Worm (Caenorhabditis elegans) whole organism, L2 larva: Measurements from ENCODE around the gene F32D8.7.
A peak's percentile ranks its signal among the peaks of the same experiment; 100 is the strongest.

ENCODE experiments used
- C34F6.9 ChIP-seq: fragments of 150-350 bp; optimal IDR thresholded peaks from 2 replicates; lab custom pipeline; 2014; ENCODE audit warnings: missing biosample characterization, missing genetic modification characterization
- F13H6.1 ChIP-seq: sonication (generic microtip); optimal IDR thresholded peaks from 2 replicates; lab custom pipeline; 2016; ENCODE audit warnings: missing genetic modification characterization, missing compliant biosample characterization
- R02D3.7 ChIP-seq: fragments of 150-350 bp; optimal IDR thresholded peaks from 2 replicates; lab custom pipeline; 2014; ENCODE audit warnings: missing biosample characterization, missing genetic modification characterization
- Y55F3AM.14 ChIP-seq: fragments of 200-800 bp; sonication (Bioruptor generic); optimal IDR thresholded peaks from 2 replicates; lab custom pipeline; 2018; ENCODE audit warnings: mild to moderate bottlenecking, missing genetic modification characterization, missing compliant biosample characterization
- aly-2 ChIP-seq: fragments of 150-350 bp; optimal IDR thresholded peaks from 2 replicates; lab custom pipeline; 2014; ENCODE audit warnings: missing biosample characterization, missing genetic modification characterization
- ama-1 ChIP-seq: fragments of 150-350 bp; optimal IDR thresholded peaks from 2 replicates; lab custom pipeline; 2018; ENCODE audit warnings: inconsistent platforms
- blmp-1 ChIP-seq: sonication (generic microtip); optimal IDR thresholded peaks from 2 replicates; lab custom pipeline; 2017; ENCODE audit warnings: missing genetic modification characterization, mild to moderate bottlenecking, missing compliant biosample characterization, antibody characterized with exemption, moderate library complexity; ENCODE audit not compliant: insufficient read depth
- ceh-16 ChIP-seq: fragments of 150-350 bp; optimal IDR thresholded peaks from 2 replicates; lab custom pipeline; 2014; ENCODE audit warnings: missing biosample characterization, missing genetic modification characterization
- egl-27 ChIP-seq: sonication (generic microtip); optimal IDR thresholded peaks from 3 replicates; lab custom pipeline; 2017; ENCODE audit warnings: missing biosample characterization, missing genetic modification reagents, missing genetic modification characterization
- elt-1 ChIP-seq: fragments of 150-350 bp; optimal IDR thresholded peaks from 2 replicates; lab custom pipeline; 2014; ENCODE audit warnings: missing biosample characterization, missing genetic modification characterization
- gmeb-1 ChIP-seq: fragments of 150-350 bp; optimal IDR thresholded peaks from 2 replicates; lab custom pipeline; 2014; ENCODE audit warnings: missing biosample characterization, missing genetic modification characterization
- lin-11 ChIP-seq: fragments of 150-350 bp; sonication (generic microtip); optimal IDR thresholded peaks from 2 replicates; lab custom pipeline; 2014; ENCODE audit warnings: missing biosample characterization, missing genetic modification characterization, inconsistent platforms, mixed read lengths
- lin-13 ChIP-seq: fragments of 150-350 bp; optimal IDR thresholded peaks from 2 replicates; lab custom pipeline; 2014; ENCODE audit warnings: missing biosample characterization, missing genetic modification reagents, missing genetic modification characterization
- mab-5 ChIP-seq: fragments of 150-350 bp; optimal IDR thresholded peaks from 2 replicates; lab custom pipeline; 2014; ENCODE audit warnings: missing biosample characterization, missing genetic modification characterization
- mbf-1 ChIP-seq: sonication (generic microtip); optimal IDR thresholded peaks from 2 replicates; lab custom pipeline; 2017; ENCODE audit warnings: missing biosample characterization, missing genetic modification characterization
- mdl-1 ChIP-seq, 2 experiments: fragments of 150-350 bp in 1 of 2; sonication (generic microtip) in 1 of 2; optimal IDR thresholded peaks; 2 replicates each; lab custom pipeline; 2017; ENCODE audit warnings: missing biosample characterization in 2 of 2, missing genetic modification characterization in 2 of 2
- nhr-12 ChIP-seq: fragments of 150-350 bp; optimal IDR thresholded peaks from 2 replicates; lab custom pipeline; 2014; ENCODE audit warnings: missing biosample characterization, missing genetic modification characterization
- nhr-129 ChIP-seq: fragments of 150-350 bp; optimal IDR thresholded peaks from 2 replicates; lab custom pipeline; 2014; ENCODE audit warnings: missing biosample characterization, missing genetic modification characterization
- nhr-21 ChIP-seq: fragments of 150-350 bp; optimal IDR thresholded peaks from 2 replicates; lab custom pipeline; 2014; ENCODE audit warnings: missing biosample characterization, missing genetic modification characterization
- nhr-237 ChIP-seq: fragments of 150-350 bp; optimal IDR thresholded peaks from 2 replicates; lab custom pipeline; 2014; ENCODE audit warnings: missing biosample characterization, missing genetic modification characterization
- nhr-25 ChIP-seq: fragments of 150-350 bp; sonication (generic microtip); optimal IDR thresholded peaks from 3 replicates; lab custom pipeline; 2014; ENCODE audit warnings: missing biosample characterization, missing genetic modification characterization
- nhr-77 ChIP-seq: fragments of 150-350 bp; optimal IDR thresholded peaks from 2 replicates; lab custom pipeline; 2014; ENCODE audit warnings: missing biosample characterization, missing genetic modification characterization
- peb-1 ChIP-seq: fragments of 150-350 bp; optimal IDR thresholded peaks from 2 replicates; lab custom pipeline; 2014; ENCODE audit warnings: missing biosample characterization, missing genetic modification characterization
- skn-1 ChIP-seq: sonication (generic microtip); optimal IDR thresholded peaks from 2 replicates; lab custom pipeline; 2017; ENCODE audit warnings: missing biosample characterization, missing genetic modification characterization
- sma-9 ChIP-seq, 2 experiments: fragments of 150-350 bp in 1 of 2; sonication (generic microtip) in 1 of 2; optimal IDR thresholded peaks; 2 replicates each; lab custom pipeline; 2014 to 2016; ENCODE audit warnings: missing genetic modification characterization in 2 of 2, mild to moderate bottlenecking in 1 of 2, missing biosample characterization in 1 of 2, missing compliant biosample characterization in 1 of 2, missing genetic modification reagents in 1 of 2, moderate library complexity in 1 of 2
- unc-62 ChIP-seq: fragments of 150-350 bp; optimal IDR thresholded peaks from 2 replicates; lab custom pipeline; 2014; ENCODE audit warnings: missing biosample characterization, missing genetic modification reagents, missing genetic modification characterization
- ztf-1 ChIP-seq: fragments of 200-800 bp; sonication (Bioruptor generic); conservative IDR thresholded peaks from 2 replicates; pipeline ENCODE4 v1.3.6; 2022; ENCODE audit warnings: missing genetic modification characterization, missing compliant biosample characterization
- ztf-4 ChIP-seq: fragments of 150-350 bp; optimal IDR thresholded peaks from 2 replicates; lab custom pipeline; 2014; ENCODE audit warnings: missing biosample characterization, missing genetic modification characterization

F32D8.7 gene

DNA sequence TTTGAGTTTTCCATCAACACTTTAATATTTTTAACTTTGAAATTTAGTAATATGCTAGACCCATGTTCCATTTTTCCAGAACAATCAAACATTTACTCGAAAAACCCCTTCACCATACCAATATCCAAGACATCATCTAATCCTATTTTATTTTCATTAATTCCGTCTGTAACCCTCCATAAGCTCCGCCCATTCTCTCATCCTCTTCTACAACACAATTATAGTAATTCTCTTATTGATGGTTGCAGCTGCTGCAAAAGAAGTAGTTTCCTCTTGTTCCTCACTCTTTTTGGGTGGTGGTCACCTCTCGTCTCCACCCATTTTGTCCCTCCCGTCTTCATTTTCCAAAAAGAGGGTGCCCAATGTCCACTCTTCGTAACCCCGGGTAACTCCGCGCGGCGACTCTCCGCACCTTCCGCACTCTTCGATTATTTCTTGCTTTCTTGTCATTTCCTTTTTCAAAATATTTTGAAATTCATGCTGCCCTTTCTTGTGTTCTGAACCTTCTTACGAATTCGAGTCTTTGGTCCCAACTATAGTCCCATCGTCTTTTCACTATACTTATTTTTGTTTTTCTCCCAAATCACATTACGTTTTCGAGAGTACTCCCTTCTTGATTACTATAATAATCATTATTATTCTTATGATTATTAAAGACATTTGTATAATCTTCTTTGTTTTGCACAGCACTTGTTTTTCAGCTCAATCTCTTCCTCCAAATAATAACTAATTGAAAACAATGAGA lies 17.9 kb upstream of the F32D8.7 start, which contains the start of gene F32D8.1:
TSS of gene F32D8.1 (plus strand) at position 695 of the 745 bp plus-strand sequence.
- TF ChIP-seq egl-27 (tag; lab: Kevin White, UChicago) (no peak), mbf-1 (tag; lab: Kevin White, UChicago) (no peak)

DNA sequence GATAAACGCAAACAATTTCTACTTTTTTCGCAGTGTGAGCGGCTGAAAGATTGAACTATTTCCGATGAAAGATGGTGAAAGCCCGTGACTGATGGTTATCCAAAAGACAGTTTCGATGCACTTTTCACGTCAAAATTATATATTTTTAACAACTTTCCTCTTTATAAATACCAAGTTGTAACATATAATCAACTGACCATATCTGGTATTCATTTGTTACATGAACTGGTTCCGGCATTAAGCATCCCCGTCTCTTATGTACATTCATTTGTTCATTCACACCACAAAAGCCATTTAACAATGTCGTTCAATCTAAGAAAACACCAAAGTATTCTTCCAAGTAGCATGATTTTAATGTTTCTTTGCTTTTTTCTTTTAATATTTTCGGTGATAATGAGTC lies 14.8 kb upstream of the F32D8.7 start, which contains the start of gene F32D8.2:
TSS of gene F32D8.2 (plus strand) at position 301 of the 400 bp plus-strand sequence.
- no peak for TF ChIP-seq blmp-1 (tag; lab: Kevin White, UChicago)
- TF ChIP-seq nhr-77, result no peak
- TF ChIP-seq unc-62 (GFP tag; lab: Kevin White, UChicago), result no peak
- no peak for TF ChIP-seq ztf-4 (tag; lab: Kevin White, UChicago)
- no peak for TF ChIP-seq gmeb-1 (tag; lab: Kevin White, UChicago)
- TF ChIP-seq mab-5 (tag; lab: Kevin White, UChicago), result no peak
- no peak for TF ChIP-seq nhr-25 (tag; lab: Kevin White, UChicago)
- TF ChIP-seq R02D3.7 (tag; lab: Kevin White, UChicago), result no peak
- no peak for TF ChIP-seq ama-1
- no peak for TF ChIP-seq nhr-237 (tag; lab: Kevin White, UChicago)
- TF ChIP-seq lin-13, result no peak
- no peak for TF ChIP-seq lin-11
- TF ChIP-seq nhr-129, result no peak

DNA sequence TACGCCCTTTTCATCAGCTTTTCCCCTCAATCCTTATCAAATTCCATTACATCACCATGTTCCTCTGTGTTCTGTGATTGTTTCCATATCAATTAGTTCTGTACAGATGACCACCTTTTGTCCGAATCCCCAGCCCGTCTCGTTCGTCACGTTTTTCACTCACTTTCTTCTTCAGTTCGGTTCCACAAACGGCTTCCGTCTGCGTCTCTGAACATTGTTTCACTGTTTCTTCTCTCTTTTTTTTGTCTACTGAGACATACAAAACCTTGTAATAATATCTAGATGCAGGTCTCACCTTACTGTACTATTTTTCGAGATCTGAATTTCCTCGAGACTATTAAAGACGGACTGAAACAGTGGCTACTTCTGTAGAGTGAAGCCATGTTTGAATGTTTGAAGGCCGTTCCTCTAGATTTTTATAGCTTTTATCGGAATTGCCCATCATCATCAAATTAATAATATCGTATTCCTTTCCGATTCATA lies 11.8 kb upstream of the F32D8.7 start, which contains the start of gene F32D8.3:
TSS of gene F32D8.3 (plus strand) at position 433 of the 483 bp plus-strand sequence.
- TF ChIP-seq F13H6.1 (tag; lab: Kevin White, UChicago), result no peak
- TF ChIP-seq blmp-1 (tag; lab: Kevin White, UChicago), result peak; percentile 71
- TF ChIP-seq gmeb-1 (tag; lab: Kevin White, UChicago), result no peak
- TF ChIP-seq nhr-21 (tag; lab: Kevin White, UChicago), result peak; percentile 39
- peak; percentile 19 for TF ChIP-seq nhr-25 (tag; lab: Kevin White, UChicago)
- TF ChIP-seq mbf-1 (tag; lab: Kevin White, UChicago), result no peak
- TF ChIP-seq sma-9 (GFP tag; optimal IDR thresholded peaks at IDR 0.05; lab: Kevin White, UChicago), result peak; percentile 16
- TF ChIP-seq sma-9 (tag; optimal IDR thresholded peaks at IDR 0.05; lab: Kevin White, UChicago), result no peak
- no peak for TF ChIP-seq lin-11
- no peak for TF ChIP-seq skn-1 (tag; lab: Kevin White, UChicago)
- no peak for TF ChIP-seq elt-1 (tag; lab: Kevin White, UChicago)
- TF ChIP-seq ceh-16 (tag; lab: Kevin White, UChicago), result no peak

DNA sequence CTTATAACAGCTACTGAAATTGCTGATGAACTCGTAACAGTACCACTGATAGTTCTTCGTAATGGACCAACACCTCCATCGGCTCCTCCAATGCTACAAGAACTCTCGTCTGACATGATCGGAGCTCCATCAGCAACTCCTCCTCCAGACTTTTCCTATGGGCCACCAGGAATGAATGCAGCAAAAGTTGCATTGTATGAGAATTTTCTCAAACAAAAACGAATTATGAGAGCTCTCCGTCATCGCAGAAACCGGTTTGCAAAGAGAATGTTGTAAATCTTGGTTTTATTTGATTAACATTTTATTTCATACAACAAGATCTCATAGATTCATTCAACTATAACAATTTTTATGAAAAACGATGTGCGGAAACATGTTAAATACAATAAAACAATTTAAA lies 10.7 kb upstream of the F32D8.7 start:
- TF ChIP-seq Y55F3AM.14 (GFP tag; lab: Kevin White, UChicago) (peak; percentile 83), peb-1 (tag; lab: Kevin White, UChicago) (no peak)

DNA sequence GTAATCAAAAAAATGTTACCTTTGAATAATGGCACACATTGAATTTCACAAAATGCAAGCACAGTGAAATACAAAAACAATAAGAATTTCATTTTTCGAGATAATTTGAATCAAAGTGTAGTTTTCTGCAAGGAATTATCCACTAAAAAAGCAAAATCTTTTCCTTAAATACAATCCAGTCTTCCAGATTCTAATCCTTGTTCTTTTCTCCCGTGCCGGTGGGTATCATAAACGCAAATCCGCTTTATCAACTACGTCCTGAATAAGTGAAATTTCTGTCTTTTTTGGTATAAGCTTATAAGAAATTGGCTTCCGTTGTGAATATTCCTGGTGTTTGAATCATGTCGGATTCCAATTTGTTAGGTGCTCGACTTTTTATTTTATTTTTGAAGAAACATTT lies 10.1 kb upstream of the F32D8.7 start:
- TF ChIP-seq sma-9 (GFP tag; optimal IDR thresholded peaks at IDR 0.05; lab: Kevin White, UChicago), result peak; percentile 11
- TF ChIP-seq sma-9 (tag; optimal IDR thresholded peaks at IDR 0.05; lab: Kevin White, UChicago), result no peak
- no peak for TF ChIP-seq mdl-1 (tag; optimal IDR thresholded peaks at IDR 0.05; lab: Kevin White, UChicago)

DNA sequence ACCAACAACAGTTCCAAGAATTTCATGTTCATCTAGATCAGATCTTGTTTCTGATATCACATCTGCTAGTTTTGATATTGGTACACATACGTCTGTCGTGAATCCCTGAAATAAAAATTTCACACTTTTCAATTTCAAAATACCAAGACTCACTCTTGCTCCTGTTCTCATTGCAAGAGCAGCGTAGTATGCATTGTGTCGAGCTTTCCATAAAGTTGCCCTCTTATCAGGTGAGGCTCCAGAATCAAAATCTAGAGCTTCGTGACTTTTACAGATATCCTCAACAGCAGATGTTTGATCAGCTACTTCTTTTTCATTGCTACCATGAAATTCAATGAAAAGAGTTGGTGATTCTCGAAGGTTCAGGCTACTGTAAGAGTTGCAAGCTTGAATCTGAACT lies 9.2 kb upstream of the F32D8.7 start, which contains the start of gene F32D8.11:
TSS of gene F32D8.11 (minus strand) at position 101 of the 400 bp plus-strand sequence.
- TF ChIP-seq nhr-129 (no peak), skn-1 (tag; lab: Kevin White, UChicago) (no peak), C34F6.9 (tag; lab: Kevin White, UChicago) (no peak), nhr-237 (tag; lab: Kevin White, UChicago) (no peak), lin-13 (no peak), elt-1 (tag; lab: Kevin White, UChicago) (no peak), mdl-1 (tag; optimal IDR thresholded peaks at IDR 0.05; lab: Kevin White, UChicago) (no peak), nhr-12 (no peak), gmeb-1 (tag; lab: Kevin White, UChicago) (no peak), mbf-1 (tag; lab: Kevin White, UChicago) (no peak), ztf-1 (GFP tag; lab: Robert Waterston, UW) (no peak), aly-2 (tag; lab: Kevin White, UChicago) (no peak)
- TF ChIP-seq, all 48 proteins: peak for 0
